Fruit fly (Drosophila melanogaster): ENCODE data around the gene AkhR.

Gene AkhR

dm6 chr2L:6693794-6694254, 22.2 kb downstream of the AkhR start (continued):
- TF ChIP-seq CG12391 (tag; optimal IDR thresholded peaks at IDR 0.05) (peak; percentile 63), CG30403 (GFP tag; optimal IDR thresholded peaks at IDR 0.05) (peak; percentile 70), CG12071 (GFP tag; optimal IDR thresholded peaks at IDR 0.05) (no peak), YL-1 (GFP tag; optimal IDR thresholded peaks at IDR 0.05) (no peak), BEAF-32 (GFP tag; optimal IDR thresholded peaks at IDR 0.05) (no peak), Pdp1 (GFP tag; optimal IDR thresholded peaks at IDR 0.05) (no peak), CG18599 (GFP tag; optimal IDR thresholded peaks at IDR 0.05) (no peak), gce (GFP tag; IDR thresholded peaks at IDR 0.05) (no peak), pnt (GFP tag; optimal IDR thresholded peaks at IDR 0.05) (no peak), schlank (tag; optimal IDR thresholded peaks at IDR 0.05) (no peak), Xrp1 (GFP tag; IDR thresholded peaks at IDR 0.05) (peak; percentile 55; the same call in 1 of the 2 replicates), CG18476 (GFP tag; optimal IDR thresholded peaks at IDR 0.05) (no peak), wek (GFP tag; optimal IDR thresholded peaks at IDR 0.05) (no peak), emc (GFP tag; optimal IDR thresholded peaks at IDR 0.05) (no peak), HLH4C (GFP tag; IDR thresholded peaks at IDR 0.05; ENCODE audit: partially characterized antibody) (no peak), CG12155 (GFP tag; optimal IDR thresholded peaks at IDR 0.05) (no peak), esg (GFP tag; conservative IDR thresholded peaks at IDR 0.05) (no peak), CG15601 (tag; optimal IDR thresholded peaks at IDR 0.05) (peak; percentile 29), B-H2 (GFP tag; optimal IDR thresholded peaks at IDR 0.05) (no peak), CG13287 (GFP tag; IDR thresholded peaks at IDR 0.05; ENCODE audit: partially characterized antibody) (no peak), pzg (GFP tag; optimal IDR thresholded peaks at IDR 0.05) (no peak), Ssrp (tag; optimal IDR thresholded peaks at IDR 0.05) (peak; percentile 53), CG12769 (tag; optimal IDR thresholded peaks at IDR 0.05) (no peak), yki (optimal IDR thresholded peaks at IDR 0.05) (no peak), CG11247 (GFP tag; IDR thresholded peaks at IDR 0.05) (no peak), CTCF (GFP tag; optimal IDR thresholded peaks at IDR 0.05) (no peak), CG9727 (GFP tag; optimal IDR thresholded peaks at IDR 0.05) (peak; percentile 64), klu (GFP tag; IDR thresholded peaks at IDR 0.05) (no peak), CG30020 (tag; optimal IDR thresholded peaks at IDR 0.05) (peak; percentile 44), CG2875 (GFP tag; optimal IDR thresholded peaks at IDR 0.05) (peak; percentile 50), nom (GFP tag; optimal IDR thresholded peaks at IDR 0.05) (peak; percentile 45), CG14965 (GFP tag; optimal IDR thresholded peaks at IDR 0.05; ENCODE audit: borderline replicate concordance) (no peak), CG7372 (GFP tag; IDR thresholded peaks at IDR 0.05) (no peak), Optix (GFP tag; IDR thresholded peaks at IDR 0.05) (no peak), CG11093 (GFP tag; IDR thresholded peaks at IDR 0.05) (no peak), Sox102F (GFP tag; optimal IDR thresholded peaks at IDR 0.05) (peak; percentile 53), PHDP (tag; optimal IDR thresholded peaks at IDR 0.05) (peak; percentile 50), wor (GFP tag; IDR thresholded peaks at IDR 0.05) (no peak), CG10979 (tag; optimal IDR thresholded peaks at IDR 0.05) (peak; percentile 83), tll (GFP tag; optimal IDR thresholded peaks at IDR 0.05) (no peak), CG4404 (GFP tag; IDR thresholded peaks at IDR 0.05) (no peak), D19A (tag; optimal IDR thresholded peaks at IDR 0.05) (peak; percentile 72), CG10321 (GFP tag; IDR thresholded peaks at IDR 0.05) (no peak), CG11723 (GFP tag; optimal IDR thresholded peaks at IDR 0.05) (peak; percentile 28), pum (GFP tag; optimal IDR thresholded peaks at IDR 0.05) (no peak), sob (GFP tag; IDR thresholded peaks at IDR 0.05) (no peak), MTF-1 (GFP tag; optimal IDR thresholded peaks at IDR 0.05; ENCODE audit: borderline replicate concordance) (no peak), CG2202 (tag; optimal IDR thresholded peaks at IDR 0.05) (no peak), wdn (GFP tag; IDR thresholded peaks at IDR 0.05) (no peak), dysf (GFP tag; IDR thresholded peaks at IDR 0.05) (0 out of 3 replicates have a peak, but pooled peaks have one; percentile 39), inv (GFP tag; IDR thresholded peaks at IDR 0.05; ENCODE audit: partially characterized antibody) (no peak)

Measured in whole organism, embryonic.